Fruit fly (Drosophila melanogaster): ENCODE data around the gene CG43163.
A peak's percentile ranks its signal among the peaks of the same experiment; 100 is the strongest.

Gene CG43163

DNA sequence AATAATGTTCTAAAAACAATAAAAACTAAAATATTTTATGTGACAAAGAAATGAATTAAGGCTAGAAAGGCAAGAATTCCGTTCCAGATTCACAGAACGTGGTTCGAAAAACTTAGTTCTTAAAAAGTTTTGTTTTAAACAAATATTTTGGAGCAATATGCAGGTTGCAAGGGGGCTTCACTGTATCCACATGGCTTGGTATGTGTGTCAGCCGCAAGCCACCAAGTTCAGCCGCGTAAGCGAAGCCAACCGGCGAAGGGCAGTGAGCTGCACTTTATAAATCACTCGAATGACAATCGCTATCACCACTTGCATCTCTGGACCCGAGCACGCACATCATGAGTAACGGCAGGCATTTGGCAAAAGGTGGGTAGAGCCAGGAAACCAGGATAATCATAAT is 13.3 kb upstream of the CG43163 start, which contains the start of gene se:
TSS of gene se (plus strand) at position 301 of the 400 bp plus-strand sequence.
- TF ChIP-seq Hnf4 (GFP tag; optimal IDR thresholded peaks at IDR 0.05) (no peak), foxo (GFP tag; optimal IDR thresholded peaks at IDR 0.05) (no peak), br (GFP tag; optimal IDR thresholded peaks at IDR 0.05) (no peak), dsf (GFP tag; optimal IDR thresholded peaks at IDR 0.05; ENCODE audit: borderline replicate concordance) (no peak), pan (optimal IDR thresholded peaks at IDR 0.05) (no peak), CrebA (GFP tag; optimal IDR thresholded peaks at IDR 0.05; ENCODE audit: borderline replicate concordance) (no peak), N (GFP tag; optimal IDR thresholded peaks at IDR 0.05) (no peak), woc (GFP tag; optimal IDR thresholded peaks at IDR 0.05) (no peak), h (GFP tag; optimal IDR thresholded peaks at IDR 0.05) (no peak)

dm6 chr3L:8519232-8519631 is 12.3 kb upstream of the CG43163 start:
- TF ChIP-seq Myc (optimal IDR thresholded peaks at IDR 0.05), result no peak
- TF ChIP-seq HLH106 (tag; optimal IDR thresholded peaks at IDR 0.05), result peak; percentile 22
- no peak for TF ChIP-seq usp (GFP tag; optimal IDR thresholded peaks at IDR 0.05)
- TF ChIP-seq Hr78 (GFP tag; optimal IDR thresholded peaks at IDR 0.05), result no peak
- TF ChIP-seq foxo (GFP tag; optimal IDR thresholded peaks at IDR 0.05), result peak in 1 of 2 experiments; percentile 10
- peak; percentile 75 for TF ChIP-seq fru (GFP tag; optimal IDR thresholded peaks at IDR 0.05)
- TF ChIP-seq dl (GFP tag; optimal IDR thresholded peaks at IDR 0.05; ENCODE audit: insufficient read depth in 1 of 2, partially characterized antibody in 2 of 2), result no peak
- TF ChIP-seq rgr (GFP tag; optimal IDR thresholded peaks at IDR 0.05), result peak; percentile 39
- peak; percentile 17 for TF ChIP-seq ey (GFP tag; optimal IDR thresholded peaks at IDR 0.05)
- TF ChIP-seq dmrt93B (GFP tag; optimal IDR thresholded peaks at IDR 0.05), result no peak
- peak; percentile 29 for TF ChIP-seq br (GFP tag; optimal IDR thresholded peaks at IDR 0.05)
- TF ChIP-seq Sp1 (GFP tag; optimal IDR thresholded peaks at IDR 0.05), result peak; percentile 4
- peak; percentile 4 for TF ChIP-seq Jra (GFP tag; optimal IDR thresholded peaks at IDR 0.05)
- peak; percentile 47 for TF ChIP-seq h (GFP tag; optimal IDR thresholded peaks at IDR 0.05)
- TF ChIP-seq CrebA (GFP tag; optimal IDR thresholded peaks at IDR 0.05; ENCODE audit: borderline replicate concordance), result no peak
- TF ChIP-seq Hr83 (GFP tag; optimal IDR thresholded peaks at IDR 0.05; ENCODE audit: poor library complexity, severe bottlenecking), result peak; percentile 13
- TF ChIP-seq Vsx2 (GFP tag; optimal IDR thresholded peaks at IDR 0.05; ENCODE audit: partially characterized antibody), result no peak

- TF ChIP-seq Rel (GFP tag; optimal IDR thresholded peaks at IDR 0.05), result peak; percentile 94
- peak; percentile 3 for TF ChIP-seq Rel (tag; optimal IDR thresholded peaks at IDR 0.05)
- TF ChIP-seq foxo (GFP tag; optimal IDR thresholded peaks at IDR 0.05), result peak in 1 of 2 experiments; percentile 81
- TF ChIP-seq OdsH (GFP tag; optimal IDR thresholded peaks at IDR 0.05), result no peak
- no peak for TF ChIP-seq Abd-B (GFP tag; optimal IDR thresholded peaks at IDR 0.05)
- no peak for TF ChIP-seq pan (optimal IDR thresholded peaks at IDR 0.05)
- TF ChIP-seq sage (GFP tag; optimal IDR thresholded peaks at IDR 0.05), result peak; percentile 28
- no peak for TF ChIP-seq psq (GFP tag; optimal IDR thresholded peaks at IDR 0.05)
- TF ChIP-seq jim (GFP tag; optimal IDR thresholded peaks at IDR 0.05), result no peak
- TF ChIP-seq usp (GFP tag; optimal IDR thresholded peaks at IDR 0.05), result no peak
- TF ChIP-seq Sp1 (GFP tag; optimal IDR thresholded peaks at IDR 0.05), result no peak
- peak; percentile 60 for TF ChIP-seq Dif (GFP tag; optimal IDR thresholded peaks at IDR 0.05; ENCODE audit: partially characterized antibody)
- no peak for TF ChIP-seq h (GFP tag; optimal IDR thresholded peaks at IDR 0.05)
- TF ChIP-seq ey (GFP tag; optimal IDR thresholded peaks at IDR 0.05), result no peak
- TF ChIP-seq CrebA (GFP tag; optimal IDR thresholded peaks at IDR 0.05; ENCODE audit: borderline replicate concordance), result no peak
- no peak for TF ChIP-seq Vsx2 (GFP tag; optimal IDR thresholded peaks at IDR 0.05; ENCODE audit: partially characterized antibody)
- TF ChIP-seq Dfd (GFP tag; optimal IDR thresholded peaks at IDR 0.05), result no peak
- TF ChIP-seq CG32264 (GFP tag; optimal IDR thresholded peaks at IDR 0.05), result no peak
- TF ChIP-seq HLH106 (tag; optimal IDR thresholded peaks at IDR 0.05), result no peak
- no peak for TF ChIP-seq tai (GFP tag; optimal IDR thresholded peaks at IDR 0.05)
- TF ChIP-seq Hr78 (GFP tag; optimal IDR thresholded peaks at IDR 0.05), result no peak
- TF ChIP-seq CG9705 (GFP tag; optimal IDR thresholded peaks at IDR 0.05), result no peak
- TF ChIP-seq Mio (GFP tag; optimal IDR thresholded peaks at IDR 0.05), result no peak
- TF ChIP-seq Hr83 (GFP tag; optimal IDR thresholded peaks at IDR 0.05; ENCODE audit: poor library complexity, severe bottlenecking), result no peak
- TF ChIP-seq brk (GFP tag; optimal IDR thresholded peaks at IDR 0.05), result peak; percentile 77
- TF ChIP-seq fru (GFP tag; optimal IDR thresholded peaks at IDR 0.05), result no peak
- no peak for TF ChIP-seq br (GFP tag; optimal IDR thresholded peaks at IDR 0.05)
- no peak for TF ChIP-seq Jra (GFP tag; optimal IDR thresholded peaks at IDR 0.05)
- peak in 1 of 2 experiments; percentile 20 for TF ChIP-seq dl (GFP tag; optimal IDR thresholded peaks at IDR 0.05; ENCODE audit: insufficient read depth in 1 of 2, partially characterized antibody in 2 of 2)
- no peak for TF ChIP-seq lola (GFP tag; optimal IDR thresholded peaks at IDR 0.05)
- no peak for TF ChIP-seq Hnf4 (GFP tag; optimal IDR thresholded peaks at IDR 0.05)
- no peak for TF ChIP-seq GATAd (GFP tag; optimal IDR thresholded peaks at IDR 0.05)
- TF ChIP-seq N (GFP tag; optimal IDR thresholded peaks at IDR 0.05), result no peak
- TF ChIP-seq dsf (GFP tag; optimal IDR thresholded peaks at IDR 0.05; ENCODE audit: borderline replicate concordance), result no peak
- peak; percentile 6 for TF ChIP-seq rgr (GFP tag; optimal IDR thresholded peaks at IDR 0.05)
- TF ChIP-seq Myc (optimal IDR thresholded peaks at IDR 0.05), result no peak
- no peak for TF ChIP-seq woc (GFP tag; optimal IDR thresholded peaks at IDR 0.05)
- no peak for TF ChIP-seq dmrt93B (GFP tag; optimal IDR thresholded peaks at IDR 0.05)
- no peak for TF ChIP-seq sv (GFP tag; optimal IDR thresholded peaks at IDR 0.05)
Measured at dm6 chr3L:8518516-8519087, 11.7 kb upstream of the CG43163 start, which contains the start of gene GstO3. Gene GstO3 (plus strand): TSS chr3L:8518885.

Measured in whole organism, wandering third instar larva.